Worm (Caenorhabditis elegans) whole organism, L4 larva: Measurements from ENCODE around the gene T01H3.2.

Experiments used
- R02D3.7 ChIP-seq: fragments of 150-350 bp; sonication (generic microtip); optimal IDR thresholded peaks from 3 replicates; lab custom pipeline; 2014; ENCODE audit warnings: missing biosample characterization, missing genetic modification characterization
- aly-2 ChIP-seq: sonication (generic microtip); optimal IDR thresholded peaks from 2 replicates; lab custom pipeline; 2018; ENCODE audit warnings: missing biosample characterization, missing genetic modification characterization
- ceh-28 ChIP-seq: fragments of 150-350 bp; optimal IDR thresholded peaks from 2 replicates; lab custom pipeline; 2014; ENCODE audit warnings: missing biosample characterization, missing genetic modification reagents, missing genetic modification characterization
- hif-1 ChIP-seq, 2 experiments: sonication (generic microtip); optimal IDR thresholded peaks; 2 replicates each; lab custom pipeline; 2016 to 2017; ENCODE audit warnings: missing compliant biosample characterization in 2 of 2, missing genetic modification characterization in 2 of 2, missing genetic modification reagents in 2 of 2, missing genotype in 2 of 2, mild to moderate bottlenecking in 1 of 2
- mdl-1 ChIP-seq, 2 experiments: fragments of 150-350 bp in 1 of 2; sonication (generic microtip) in 1 of 2; optimal IDR thresholded peaks; 2 replicates each; lab custom pipeline; 2014 to 2017; ENCODE audit warnings: missing biosample characterization in 2 of 2, missing genetic modification characterization in 2 of 2
- nhr-6 ChIP-seq: fragments of 150-350 bp; optimal IDR thresholded peaks from 2 replicates; lab custom pipeline; 2014; ENCODE audit warnings: missing biosample characterization, missing genetic modification characterization
- nhr-77 ChIP-seq: fragments of 150-350 bp; optimal IDR thresholded peaks from 2 replicates; lab custom pipeline; 2014; ENCODE audit warnings: missing biosample characterization, missing genetic modification characterization
- spr-3 ChIP-seq: fragments of 200-800 bp; sonication (Bioruptor generic); optimal IDR thresholded peaks from 2 replicates; lab custom pipeline; 2018; ENCODE audit warnings: mild to moderate bottlenecking, missing genetic modification characterization, missing compliant biosample characterization

ce11 chrII:7921155-7921554 is 43.4 kb upstream of the T01H3.2 start:
- TF ChIP-seq nhr-77 (no peak), nhr-6 (tag; lab: Kevin White, UChicago) (no peak), hif-1 (tag; optimal IDR thresholded peaks at IDR 0.05; lab: Kevin White, UChicago) (no peak), ceh-28 (tag; lab: Kevin White, UChicago) (no peak), mdl-1 (tag; optimal IDR thresholded peaks at IDR 0.05; lab: Kevin White, UChicago) (no peak), spr-3 (no peak), aly-2 (tag; lab: Kevin White, UChicago) (no peak), R02D3.7 (tag; lab: Kevin White, UChicago) (no peak)
